Worm (Caenorhabditis elegans) whole organism, L4 larva: ENCODE results near the gene C05G5.7.

Source experiments
- F10B5.3 ChIP-seq: sonication (generic microtip); optimal IDR thresholded peaks from 2 replicates; lab custom pipeline; 2016; ENCODE audit warnings: mild to moderate bottlenecking, missing genetic modification characterization, missing compliant biosample characterization
- T20F7.1 ChIP-seq: fragments of 200-800 bp; sonication (Bioruptor generic); optimal IDR thresholded peaks from 2 replicates; lab custom pipeline; 2018; ENCODE audit warnings: mild to moderate bottlenecking, missing genetic modification characterization, missing compliant biosample characterization
- Y75B8A.6 ChIP-seq: fragments of 200-800 bp; sonication (Bioruptor generic); IDR thresholded peaks from 2 replicates; pipeline ENCODE4 v1.3.6; 2022; ENCODE audit warnings: missing genetic modification reagents, missing genetic modification characterization, missing compliant biosample characterization
- aha-1 ChIP-seq: fragments of 150-350 bp; peaks from one replicate; lab custom pipeline; 2014; ENCODE audit warnings: missing biosample characterization, missing genetic modification characterization
- ama-1 ChIP-seq: fragments of 150-350 bp; optimal IDR thresholded peaks from 2 replicates; lab custom pipeline; 2014; ENCODE audit warnings: inconsistent platforms, mixed read lengths
- attf-4 ChIP-seq: sonication (generic microtip); optimal IDR thresholded peaks from 3 replicates; lab custom pipeline; 2017; ENCODE audit warnings: missing biosample characterization, missing genetic modification characterization
- ceh-20 ChIP-seq: fragments of 200-800 bp; sonication (Bioruptor generic); IDR thresholded peaks from 2 replicates; pipeline ENCODE4 v1.3.6; 2022; ENCODE audit warnings: missing genetic modification reagents, missing genetic modification characterization, missing compliant biosample characterization
- daf-16 ChIP-seq, 3 experiments: sonication (generic microtip); optimal IDR thresholded peaks; 2 replicates each; lab custom pipeline; 2016 to 2017; ENCODE audit warnings: missing genetic modification characterization in 3 of 3, missing genetic modification reagents in 3 of 3, mild to moderate bottlenecking in 2 of 3, missing compliant biosample characterization in 2 of 3, missing biosample characterization in 1 of 3, moderate library complexity in 1 of 3
- daf-19 ChIP-seq: fragments of 200-800 bp; sonication (Bioruptor generic); conservative IDR thresholded peaks from 2 replicates; pipeline ENCODE4 v1.3.6; 2022; ENCODE audit warnings: missing genetic modification characterization, missing compliant biosample characterization
- dmd-6 ChIP-seq: fragments of 200-800 bp; sonication (Bioruptor generic); IDR thresholded peaks from 2 replicates; pipeline ENCODE4 v1.3.6; 2022; ENCODE audit warnings: missing genetic modification reagents, missing genetic modification characterization, missing compliant biosample characterization
- dmd-8 ChIP-seq: fragments of 200-800 bp; sonication (Bioruptor generic); IDR thresholded peaks from 2 replicates; pipeline ENCODE4 v1.3.6; 2022; ENCODE audit warnings: missing genetic modification characterization, missing compliant biosample characterization
- fos-1 ChIP-seq: fragments of 150-350 bp; optimal IDR thresholded peaks from 2 replicates; lab custom pipeline; 2014; ENCODE audit warnings: missing biosample characterization, missing genetic modification characterization
- hlh-11 ChIP-seq: fragments of 200-800 bp; sonication (Bioruptor generic); optimal IDR thresholded peaks from 2 replicates; lab custom pipeline; 2018; ENCODE audit warnings: mild to moderate bottlenecking, missing genetic modification characterization, missing compliant biosample characterization
- hlh-30 ChIP-seq: sonication (generic microtip); optimal IDR thresholded peaks from 2 replicates; lab custom pipeline; 2017; ENCODE audit warnings: antibody characterized with exemption, mild to moderate bottlenecking, missing genetic modification characterization, missing compliant biosample characterization; ENCODE audit not compliant: insufficient read depth
- lin-15B ChIP-seq: fragments of 150-350 bp; sonication (generic microtip); optimal IDR thresholded peaks from 3 replicates; lab custom pipeline; 2014; ENCODE audit warnings: missing biosample characterization, missing genetic modification characterization
- lin-38 ChIP-seq: fragments of 200-800 bp; sonication (Bioruptor generic); IDR thresholded peaks from 2 replicates; pipeline ENCODE4 v1.3.6; 2022; ENCODE audit warnings: missing genetic modification reagents, missing genetic modification characterization, missing compliant biosample characterization
- lin-39 ChIP-seq: fragments of 150-350 bp; optimal IDR thresholded peaks from 2 replicates; lab custom pipeline; 2014; ENCODE audit warnings: missing biosample characterization, missing genetic modification reagents, missing genetic modification characterization
- lir-3 ChIP-seq: sonication (generic microtip); optimal IDR thresholded peaks from 2 replicates; lab custom pipeline; 2016; ENCODE audit warnings: mild to moderate bottlenecking, missing genetic modification characterization, missing compliant biosample characterization
- lsy-2 ChIP-seq, 2 experiments: fragments of 150-350 bp in 1 of 2; sonication (generic microtip) in 1 of 2; optimal IDR thresholded peaks; 2 replicates each; lab custom pipeline; 2014 to 2017; ENCODE audit warnings: missing biosample characterization in 2 of 2, missing genetic modification characterization in 2 of 2
- madf-5 ChIP-seq, 2 experiments: fragments of 200-800 bp; sonication (Bioruptor generic); IDR thresholded peaks; 2 replicates each; pipeline ENCODE4 v1.3.6; 2022; ENCODE audit warnings: missing compliant biosample characterization in 2 of 2, missing genetic modification characterization in 2 of 2
- madf-9 ChIP-seq: fragments of 200-800 bp; sonication (Bioruptor generic); conservative IDR thresholded peaks from 2 replicates; pipeline ENCODE4 v1.3.6; 2022; ENCODE audit warnings: missing genetic modification reagents, missing genetic modification characterization, missing compliant biosample characterization
- mes-2 ChIP-seq: sonication (generic microtip); optimal IDR thresholded peaks from 2 replicates; lab custom pipeline; 2016; ENCODE audit warnings: missing genotype, mild to moderate bottlenecking, missing genetic modification characterization, missing compliant biosample characterization; ENCODE audit not compliant: poor library complexity, severe bottlenecking
- nhr-25 ChIP-seq: sonication (generic microtip); optimal IDR thresholded peaks from 2 replicates; lab custom pipeline; 2017; ENCODE audit warnings: missing genetic modification characterization, mild to moderate bottlenecking, missing compliant biosample characterization, antibody characterized with exemption, moderate library complexity, borderline replicate concordance; ENCODE audit not compliant: insufficient read depth
- nhr-48 ChIP-seq: sonication (generic microtip); optimal IDR thresholded peaks from 2 replicates; lab custom pipeline; 2016; ENCODE audit warnings: mild to moderate bottlenecking, missing genetic modification characterization, missing compliant biosample characterization
- nhr-76 ChIP-seq: fragments of 150-350 bp; optimal IDR thresholded peaks from 2 replicates; lab custom pipeline; 2014; ENCODE audit warnings: missing biosample characterization, missing genetic modification characterization
- php-3 ChIP-seq: fragments of 200-800 bp; sonication (Bioruptor generic); IDR thresholded peaks from 2 replicates; pipeline ENCODE4 v1.3.6; 2022; ENCODE audit warnings: missing genetic modification reagents, missing genetic modification characterization, missing compliant biosample characterization
- pqm-1 ChIP-seq: sonication (generic microtip); optimal IDR thresholded peaks from 2 replicates; lab custom pipeline; 2017; ENCODE audit warnings: missing biosample characterization, missing genetic modification characterization
- rbr-2 ChIP-seq: sonication (generic microtip); optimal IDR thresholded peaks from 2 replicates; lab custom pipeline; 2016; ENCODE audit warnings: missing genotype, missing genetic modification characterization, missing compliant biosample characterization
- set-16 ChIP-seq: fragments of 200-800 bp; sonication (Bioruptor generic); IDR thresholded peaks from 2 replicates; pipeline ENCODE4 v1.3.6; 2022; ENCODE audit warnings: missing genetic modification reagents, missing genetic modification characterization, missing compliant biosample characterization
- snpc-1.2 ChIP-seq: fragments of 200-800 bp; sonication (Bioruptor generic); IDR thresholded peaks from 2 replicates; pipeline ENCODE4 v1.3.6; 2022; ENCODE audit warnings: missing genetic modification reagents, missing genetic modification characterization, missing compliant biosample characterization
- snpc-4 ChIP-seq: fragments of 150-350 bp; optimal IDR thresholded peaks from 2 replicates; lab custom pipeline; 2014; ENCODE audit warnings: missing biosample characterization, missing genetic modification characterization
- unc-130 ChIP-seq: sonication (generic microtip); optimal IDR thresholded peaks from 2 replicates; lab custom pipeline; 2016; ENCODE audit warnings: missing genetic modification reagents, missing genetic modification characterization, missing compliant biosample characterization
- unc-39 ChIP-seq: sonication (generic microtip); optimal IDR thresholded peaks from 2 replicates; lab custom pipeline; 2017; ENCODE audit warnings: missing biosample characterization, missing genetic modification characterization
- unc-62 ChIP-seq, 3 experiments: fragments of 150-350 bp in 1 of 3; sonication (generic microtip); optimal IDR thresholded peaks in 2 of 3; peaks in 1 of 3; 1 replicate in 1 of 3; 2 replicates in 2 of 3; lab custom pipeline; 2014 to 2017; ENCODE audit warnings: missing biosample characterization in 3 of 3, missing genetic modification characterization in 3 of 3, missing genetic modification reagents in 3 of 3, missing genotype in 1 of 3
- zag-1 ChIP-seq: fragments of 150-350 bp; optimal IDR thresholded peaks from 2 replicates; lab custom pipeline; 2014; ENCODE audit warnings: missing biosample characterization, missing genetic modification characterization
- zfp-3 ChIP-seq: fragments of 200-800 bp; sonication (Bioruptor generic); conservative IDR thresholded peaks from 2 replicates; pipeline ENCODE4 v1.3.6; 2022; ENCODE audit warnings: missing genetic modification reagents, missing genetic modification characterization, missing compliant biosample characterization
- ztf-7 ChIP-seq: fragments of 150-350 bp; optimal IDR thresholded peaks from 2 replicates; lab custom pipeline; 2014; ENCODE audit warnings: missing biosample characterization, missing genetic modification characterization

Gene C05G5.7

ce11 chrX:14768989-14769388 is 25.4 kb upstream of the C05G5.7 start (continued):
- no peak for TF ChIP-seq unc-39 (tag; lab: Kevin White, UChicago)
- TF ChIP-seq lin-38: no peak
- no peak for TF ChIP-seq lsy-2 (tag; optimal IDR thresholded peaks at IDR 0.05; lab: Kevin White, UChicago)
- TF ChIP-seq dmd-6 (GFP tag; lab: Robert Waterston, UW): peak; percentile 68
- no peak for TF ChIP-seq attf-4 (tag; lab: Kevin White, UChicago)
- TF ChIP-seq madf-5 (GFP tag; IDR thresholded peaks at IDR 0.05; lab: Robert Waterston, UW): no peak
- TF ChIP-seq rbr-2 (tag; lab: Kevin White, UChicago): no peak
- TF ChIP-seq lin-39 (tag; lab: Kevin White, UChicago): no peak
- TF ChIP-seq ceh-20 (GFP tag; lab: Robert Waterston, UW): no peak
- no peak for TF ChIP-seq ama-1 (lab: Kevin White, UChicago)
- TF ChIP-seq nhr-48: no peak
- TF ChIP-seq F10B5.3 (tag; lab: Kevin White, UChicago): no peak
- no peak for TF ChIP-seq nhr-25 (tag; lab: Kevin White, UChicago)
- TF ChIP-seq hlh-30 (tag; lab: Kevin White, UChicago): no peak
- no peak for TF ChIP-seq madf-9 (GFP tag; lab: Robert Waterston, UW)
- no peak for TF ChIP-seq snpc-4 (tag; lab: Kevin White, UChicago)
- no peak for TF ChIP-seq ztf-7
- no peak for TF ChIP-seq daf-16 (GFP tag; optimal IDR thresholded peaks at IDR 0.05; lab: Kevin White, UChicago)
- peak; percentile 65 for TF ChIP-seq daf-16 (tag; optimal IDR thresholded peaks at IDR 0.05; lab: Kevin White, UChicago)
- peak in 1 of 2 experiments; percentile 94 for TF ChIP-seq unc-62 (GFP tag; optimal IDR thresholded peaks at IDR 0.05 in 1 of 2; lab: Kevin White, UChicago)
- no peak for TF ChIP-seq unc-62 (tag; optimal IDR thresholded peaks at IDR 0.05; lab: Kevin White, UChicago)
- TF ChIP-seq pqm-1: peak; percentile 73
- TF ChIP-seq daf-19 (GFP tag; lab: Robert Waterston, UW): no peak

ce11 chrX:14767813-14768212 is 24.2 kb upstream of the C05G5.7 start:
- TF ChIP-seq zag-1 (tag; lab: Kevin White, UChicago) (no peak), set-16 (GFP tag; lab: Robert Waterston, UW) (peak; percentile 59; the same call in 1 of the 2 replicates), snpc-1.2 (GFP tag; lab: Robert Waterston, UW) (peak; percentile 63; the same call in 1 of the 2 replicates), T20F7.1 (no peak), mes-2 (tag; lab: Kevin White, UChicago) (no peak), nhr-48 (no peak), madf-5 (GFP tag; IDR thresholded peaks at IDR 0.05; lab: Robert Waterston, UW) (0 out of 4 replicates have a peak, but pooled peaks of 1 of the 2 experiments have one; percentile 49), hlh-11 (no peak), dmd-8 (GFP tag; lab: Robert Waterston, UW) (no peak), php-3 (GFP tag; lab: Robert Waterston, UW) (no peak), attf-4 (tag; lab: Kevin White, UChicago) (no peak), lir-3 (tag; lab: Kevin White, UChicago) (no peak)
- TF ChIP-seq, all 104 proteins: peak for 3

- TF ChIP-seq Y75B8A.6 (GFP tag; lab: Robert Waterston, UW) (no peak), zfp-3 (no peak), daf-16 (GFP tag; optimal IDR thresholded peaks at IDR 0.05; lab: Kevin White, UChicago) (no peak), daf-16 (tag; optimal IDR thresholded peaks at IDR 0.05; lab: Kevin White, UChicago) (no peak), fos-1 (no peak), lin-15B (no peak)
Measured at ce11 chrX:14761021-14761420, 17.4 kb upstream of the C05G5.7 start, which contains the start of gene C05G5.5. TSS of gene C05G5.5 (minus strand) at chrX:14761121.

- TF ChIP-seq nhr-76 (tag; lab: Kevin White, UChicago): no peak
- peak; percentile 89 for TF ChIP-seq aha-1
- no peak for TF ChIP-seq nhr-25 (tag; lab: Kevin White, UChicago)
- TF ChIP-seq unc-62 (GFP tag; optimal IDR thresholded peaks at IDR 0.05 in 1 of 2; lab: Kevin White, UChicago): peak in 1 of 2 experiments; percentile 68
- no peak for TF ChIP-seq unc-62 (tag; optimal IDR thresholded peaks at IDR 0.05; lab: Kevin White, UChicago)
- TF ChIP-seq unc-130 (GFP tag; lab: Kevin White, UChicago): no peak
Measured at ce11 chrX:14760166-14760565, 16.6 kb upstream of the C05G5.7 start.
